Worm (Caenorhabditis elegans) whole organism, late embryonic: ENCODE data around the gene lag-2.

ENCODE experiments used
- C08G9.2 ChIP-seq: sonication (generic microtip); optimal IDR thresholded peaks from 2 replicates; lab custom pipeline; 2016; ENCODE audit warnings: mild to moderate bottlenecking, missing genetic modification characterization, moderate library complexity, missing compliant biosample characterization
- C38D4.7 ChIP-seq: fragments of 200-800 bp; sonication (Bioruptor generic); optimal IDR thresholded peaks from 2 replicates; lab custom pipeline; 2018; ENCODE audit warnings: mild to moderate bottlenecking, missing genetic modification characterization, moderate library complexity, missing compliant biosample characterization
- F13H6.1 ChIP-seq: sonication (generic microtip); optimal IDR thresholded peaks from 2 replicates; lab custom pipeline; 2016; ENCODE audit warnings: missing genetic modification characterization, missing compliant biosample characterization
- K09A11.1 ChIP-seq: sonication (generic microtip); optimal IDR thresholded peaks from 2 replicates; lab custom pipeline; 2017; ENCODE audit warnings: antibody characterized with exemption, mild to moderate bottlenecking, missing genetic modification characterization, missing compliant biosample characterization; ENCODE audit not compliant: insufficient read depth
- T23F11.4 ChIP-seq: fragments of 200-800 bp; sonication (Bioruptor generic); optimal IDR thresholded peaks from 2 replicates; lab custom pipeline; 2018; ENCODE audit warnings: mild to moderate bottlenecking, missing genetic modification characterization, missing compliant biosample characterization
- Y22D7AL.16 ChIP-seq: sonication (generic microtip); optimal IDR thresholded peaks from 2 replicates; lab custom pipeline; 2016; ENCODE audit warnings: missing genetic modification characterization, missing compliant biosample characterization
- ama-1 ChIP-seq: fragments of 150-350 bp; optimal IDR thresholded peaks from 2 replicates; lab custom pipeline; 2014
- ceh-14 ChIP-seq: sonication (generic microtip); optimal IDR thresholded peaks from 2 replicates; lab custom pipeline; 2016; ENCODE audit warnings: missing genotype, missing genetic modification characterization, missing compliant biosample characterization
- ceh-18 ChIP-seq: sonication (generic microtip); optimal IDR thresholded peaks from 2 replicates; lab custom pipeline; 2016; ENCODE audit warnings: missing genetic modification characterization, missing compliant biosample characterization
- ceh-2 ChIP-seq: sonication (generic microtip); optimal IDR thresholded peaks from 2 replicates; lab custom pipeline; 2016; ENCODE audit warnings: missing genotype, missing genetic modification characterization, missing compliant biosample characterization
- ceh-24 ChIP-seq: sonication (generic microtip); optimal IDR thresholded peaks from 2 replicates; lab custom pipeline; 2016; ENCODE audit warnings: mild to moderate bottlenecking, missing genetic modification characterization, missing compliant biosample characterization
- ceh-30 ChIP-seq: fragments of 150-350 bp; optimal IDR thresholded peaks from 2 replicates; lab custom pipeline; 2014; ENCODE audit warnings: missing biosample characterization, missing genetic modification characterization
- ceh-31 ChIP-seq: sonication (generic microtip); optimal IDR thresholded peaks from 2 replicates; lab custom pipeline; 2016; ENCODE audit warnings: missing genetic modification characterization, missing compliant biosample characterization
- ceh-45 ChIP-seq: fragments of 200-800 bp; sonication (Bioruptor generic); IDR thresholded peaks from 2 replicates; pipeline ENCODE4 v1.3.6; 2022; ENCODE audit warnings: missing genetic modification reagents, missing genetic modification characterization, missing compliant biosample characterization
- ceh-48 ChIP-seq: sonication (generic microtip); optimal IDR thresholded peaks from 2 replicates; lab custom pipeline; 2016; ENCODE audit warnings: missing genetic modification characterization, inconsistent platforms, missing compliant biosample characterization
- ceh-6 ChIP-seq: fragments of 200-800 bp; sonication (Bioruptor generic); optimal IDR thresholded peaks from 2 replicates; lab custom pipeline; 2018; ENCODE audit warnings: mild to moderate bottlenecking, missing genetic modification characterization, missing compliant biosample characterization
- ceh-9 ChIP-seq: sonication (generic microtip); optimal IDR thresholded peaks from 2 replicates; lab custom pipeline; 2016; ENCODE audit warnings: mild to moderate bottlenecking, missing genetic modification characterization, inconsistent platforms, missing compliant biosample characterization
- che-1 ChIP-seq: sonication (generic microtip); optimal IDR thresholded peaks from 2 replicates; lab custom pipeline; 2016; ENCODE audit warnings: mild to moderate bottlenecking, missing genetic modification characterization, missing compliant biosample characterization
- dmd-4 ChIP-seq: sonication (generic microtip); optimal IDR thresholded peaks from 2 replicates; lab custom pipeline; 2016; ENCODE audit warnings: borderline replicate concordance, missing genetic modification characterization, missing compliant biosample characterization
- dve-1 ChIP-seq: sonication (generic microtip); optimal IDR thresholded peaks from 2 replicates; lab custom pipeline; 2017; ENCODE audit warnings: antibody characterized with exemption, mild to moderate bottlenecking, missing genetic modification characterization, missing compliant biosample characterization
- ets-4 ChIP-seq: sonication (generic microtip); optimal IDR thresholded peaks from 2 replicates; lab custom pipeline; 2016; ENCODE audit warnings: missing genetic modification characterization, missing compliant biosample characterization
- fax-1 ChIP-seq: sonication (generic microtip); optimal IDR thresholded peaks from 2 replicates; lab custom pipeline; 2016; ENCODE audit warnings: missing genotype, missing genetic modification characterization, missing compliant biosample characterization
- fkh-10 ChIP-seq: fragments of 150-350 bp; optimal IDR thresholded peaks from 2 replicates; lab custom pipeline; 2014; ENCODE audit warnings: missing biosample characterization, missing genetic modification reagents, missing genetic modification characterization
- fkh-6 ChIP-seq: sonication (generic microtip); optimal IDR thresholded peaks from 2 replicates; lab custom pipeline; 2016; ENCODE audit warnings: missing genetic modification characterization, missing compliant biosample characterization
- hlh-15 ChIP-seq: sonication (generic microtip); optimal IDR thresholded peaks from 2 replicates; lab custom pipeline; 2016; ENCODE audit warnings: missing genetic modification characterization, missing compliant biosample characterization
- hlh-6 ChIP-seq: sonication (generic microtip); optimal IDR thresholded peaks from 2 replicates; lab custom pipeline; 2016; ENCODE audit warnings: missing genotype, missing genetic modification characterization, missing compliant biosample characterization
- lim-6 ChIP-seq: sonication (generic microtip); optimal IDR thresholded peaks from 2 replicates; lab custom pipeline; 2016; ENCODE audit warnings: missing genetic modification characterization, missing compliant biosample characterization
- nhr-11 ChIP-seq: fragments of 150-350 bp; optimal IDR thresholded peaks from 2 replicates; lab custom pipeline; 2014; ENCODE audit warnings: missing biosample characterization, missing genetic modification characterization
- npax-4 ChIP-seq: sonication (generic microtip); optimal IDR thresholded peaks from 2 replicates; lab custom pipeline; 2016; ENCODE audit warnings: missing genetic modification characterization, missing compliant biosample characterization
- odd-2 ChIP-seq: sonication (generic microtip); optimal IDR thresholded peaks from 2 replicates; lab custom pipeline; 2017; ENCODE audit warnings: antibody characterized with exemption, mild to moderate bottlenecking, missing genetic modification characterization, missing compliant biosample characterization
- pat-9 ChIP-seq: fragments of 200-800 bp; sonication (Bioruptor generic); optimal IDR thresholded peaks from 2 replicates; lab custom pipeline; 2018; ENCODE audit warnings: mild to moderate bottlenecking, missing genetic modification characterization, moderate library complexity, missing compliant biosample characterization
- pax-1 ChIP-seq: fragments of 150-350 bp; optimal IDR thresholded peaks from 2 replicates; lab custom pipeline; 2014; ENCODE audit warnings: missing biosample characterization, missing genetic modification characterization
- pha-2 ChIP-seq: sonication (generic microtip); optimal IDR thresholded peaks from 2 replicates; lab custom pipeline; 2017; ENCODE audit warnings: mild to moderate bottlenecking, missing genetic modification characterization, missing compliant biosample characterization
- pha-4 ChIP-seq: fragments of 150-350 bp; optimal IDR thresholded peaks from 2 replicates; lab custom pipeline; 2018; ENCODE audit warnings: missing biosample characterization, missing genetic modification reagents, missing genetic modification characterization
- pqm-1 ChIP-seq: sonication (generic microtip); optimal IDR thresholded peaks from 2 replicates; lab custom pipeline; 2016; ENCODE audit warnings: missing genetic modification characterization, missing compliant biosample characterization
- sdc-2 ChIP-seq: sonication (generic microtip); optimal IDR thresholded peaks from 2 replicates; lab custom pipeline; 2016; ENCODE audit warnings: missing genotype, missing genetic modification characterization, missing compliant biosample characterization
- tbx-7 ChIP-seq: sonication (generic microtip); optimal IDR thresholded peaks from 2 replicates; lab custom pipeline; 2016; ENCODE audit warnings: missing genotype, missing genetic modification characterization, missing compliant biosample characterization
- unc-3 ChIP-seq, 2 experiments: fragments of 200-800 bp in 1 of 2; sonication (Bioruptor generic) in 1 of 2; sonication (generic microtip) in 1 of 2; conservative IDR thresholded peaks in 1 of 2; optimal IDR thresholded peaks in 1 of 2; 2 replicates each; pipeline versions ENCODE4 v1.3.6 to Lab custom; 2016 to 2022; ENCODE audit warnings: missing compliant biosample characterization in 2 of 2, missing genetic modification characterization in 2 of 2, missing genetic modification reagents in 1 of 2
- unc-42 ChIP-seq: sonication (generic microtip); optimal IDR thresholded peaks from 2 replicates; lab custom pipeline; 2016; ENCODE audit warnings: missing genotype, missing genetic modification characterization, missing compliant biosample characterization
- unc-55 ChIP-seq: sonication (generic microtip); optimal IDR thresholded peaks from 2 replicates; lab custom pipeline; 2017; ENCODE audit warnings: missing biosample characterization, missing genetic modification reagents, missing genetic modification characterization
- ztf-16 ChIP-seq: sonication (generic microtip); optimal IDR thresholded peaks from 2 replicates; lab custom pipeline; 2017; ENCODE audit warnings: missing genetic modification characterization, missing compliant biosample characterization

The lag-2 gene

DNA sequence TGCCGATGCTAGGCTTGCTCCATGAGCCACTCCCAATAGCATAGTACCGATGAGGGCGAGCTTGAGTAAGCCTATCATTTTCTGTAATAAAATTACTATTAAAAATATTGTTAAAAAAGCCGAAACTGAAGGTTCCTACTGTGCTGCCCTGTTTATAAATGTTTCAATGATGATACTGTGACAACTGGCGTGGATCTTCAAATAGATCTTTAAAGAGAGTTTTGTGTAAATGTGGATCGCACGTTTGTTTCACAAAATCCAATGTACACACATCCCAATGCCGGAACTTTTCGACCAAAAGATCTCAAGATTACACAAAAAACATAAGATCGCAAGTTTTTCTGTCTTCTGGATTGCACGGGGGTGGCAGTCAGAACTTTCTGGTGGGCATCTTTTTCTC lies 22.7 kb upstream of the lag-2 start, which contains the start of gene C36C5.14:
TSS of gene C36C5.14 (minus strand) at position 101 of the 400 bp plus-strand sequence.
- TF ChIP-seq pat-9 (tag; lab: Kevin White, UChicago) (no peak), ceh-30 (tag; lab: Kevin White, UChicago) (no peak), Y22D7AL.16 (tag; lab: Kevin White, UChicago) (no peak), ceh-48 (tag; lab: Kevin White, UChicago) (no peak), hlh-6 (tag; lab: Kevin White, UChicago) (no peak), ama-1 (lab: Kevin White, UChicago) (no peak), odd-2 (no peak), ceh-6 (GFP tag; lab: Kevin White, UChicago) (no peak), pha-4 (no peak), nhr-11 (no peak), tbx-7 (tag; lab: Kevin White, UChicago) (no peak), ceh-31 (no peak), unc-55 (GFP tag; lab: Kevin White, UChicago) (no peak)

DNA sequence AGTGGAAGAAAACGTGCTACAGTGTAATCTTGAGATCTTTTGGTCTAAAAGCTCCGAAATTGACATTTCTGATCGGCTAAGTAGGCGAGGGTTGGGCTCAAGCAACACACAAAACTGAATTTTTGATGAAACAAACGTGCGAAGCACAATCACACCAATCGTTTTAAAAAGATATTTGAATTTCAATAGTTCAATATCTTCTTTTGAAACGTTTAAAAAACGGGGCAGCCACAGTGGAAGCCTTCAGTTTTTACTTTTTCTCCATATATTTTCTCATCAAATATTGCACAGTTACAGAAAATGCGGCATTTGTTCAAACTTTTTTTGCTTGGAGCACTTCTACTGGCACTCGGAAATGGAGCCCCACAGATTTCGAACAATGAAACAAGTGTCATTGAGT lies 21.9 kb upstream of the lag-2 start, which contains the start of gene C36C5.4:
TSS of gene C36C5.4 (plus strand) at position 301 of the 400 bp plus-strand sequence.
- TF ChIP-seq ceh-45 (GFP tag; lab: Robert Waterston, UW): no peak
- no peak for TF ChIP-seq T23F11.4 (GFP tag; lab: Kevin White, UChicago)
- TF ChIP-seq pat-9 (tag; lab: Kevin White, UChicago): no peak
- no peak for TF ChIP-seq pax-1 (tag; lab: Kevin White, UChicago)
- TF ChIP-seq fkh-6 (tag; lab: Kevin White, UChicago): no peak
- TF ChIP-seq fax-1: no peak
- no peak for TF ChIP-seq ceh-24 (tag; lab: Kevin White, UChicago)
- no peak for TF ChIP-seq pqm-1
- no peak for TF ChIP-seq odd-2
- TF ChIP-seq hlh-15 (tag; lab: Kevin White, UChicago): no peak
- no peak for TF ChIP-seq sdc-2 (tag; lab: Kevin White, UChicago)
- no peak for TF ChIP-seq ceh-6 (GFP tag; lab: Kevin White, UChicago)
- no peak for TF ChIP-seq ceh-30 (tag; lab: Kevin White, UChicago)
- no peak for TF ChIP-seq ama-1 (lab: Kevin White, UChicago)
- TF ChIP-seq unc-3 (GFP tag; conservative IDR thresholded peaks at IDR 0.05; lab: Robert Waterston, UW): no peak
- no peak for TF ChIP-seq unc-3 (tag; optimal IDR thresholded peaks at IDR 0.05; lab: Kevin White, UChicago)
- TF ChIP-seq ceh-48 (tag; lab: Kevin White, UChicago): no peak
- TF ChIP-seq ztf-16: no peak
- no peak for TF ChIP-seq C38D4.7 (GFP tag; lab: Kevin White, UChicago)
- no peak for TF ChIP-seq pha-2 (tag; lab: Kevin White, UChicago)
- no peak for TF ChIP-seq ceh-9

DNA sequence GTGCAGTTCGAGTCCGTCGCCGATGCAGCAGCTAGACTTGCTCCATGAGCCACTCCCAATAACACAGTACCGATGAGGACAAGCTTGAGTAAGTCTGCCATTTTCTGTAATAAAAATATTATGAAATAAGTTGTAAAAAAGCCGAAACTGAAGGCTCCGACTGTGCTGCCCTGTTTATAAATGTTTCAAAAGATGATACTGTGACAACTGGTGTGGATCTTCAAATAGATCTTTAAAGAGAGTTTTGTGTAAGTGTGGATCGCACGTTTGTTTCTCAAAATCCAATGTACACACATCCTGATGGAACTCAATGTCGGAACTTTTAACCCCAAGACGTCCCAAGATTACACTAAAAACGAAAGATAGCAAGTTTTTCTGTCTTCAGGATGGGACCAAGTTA lies 19.5 kb upstream of the lag-2 start, which contains the start of gene C36C5.15:
TSS of gene C36C5.15 (minus strand) at position 101 of the 400 bp plus-strand sequence.
- TF ChIP-seq lim-6 (tag; lab: Kevin White, UChicago): no peak
- TF ChIP-seq C08G9.2 (tag; lab: Kevin White, UChicago): no peak
- no peak for TF ChIP-seq ceh-2 (tag; lab: Kevin White, UChicago)
- no peak for TF ChIP-seq nhr-11
- TF ChIP-seq pha-2 (tag; lab: Kevin White, UChicago): no peak
- no peak for TF ChIP-seq K09A11.1 (tag; lab: Kevin White, UChicago)
- no peak for TF ChIP-seq che-1 (tag; lab: Kevin White, UChicago)
- TF ChIP-seq unc-42 (tag; lab: Kevin White, UChicago): no peak
- no peak for TF ChIP-seq hlh-6 (tag; lab: Kevin White, UChicago)
- no peak for TF ChIP-seq npax-4 (tag; lab: Kevin White, UChicago)
- TF ChIP-seq dmd-4: no peak
- no peak for TF ChIP-seq sdc-2 (tag; lab: Kevin White, UChicago)
- no peak for TF ChIP-seq F13H6.1 (tag; lab: Kevin White, UChicago)
- no peak for TF ChIP-seq ets-4 (tag; lab: Kevin White, UChicago)
- no peak for TF ChIP-seq dve-1 (tag; lab: Kevin White, UChicago)
- no peak for TF ChIP-seq ceh-14 (tag; lab: Kevin White, UChicago)
- TF ChIP-seq fkh-10 (GFP tag; lab: Kevin White, UChicago): no peak
- TF ChIP-seq ceh-18 (tag; lab: Kevin White, UChicago): no peak
- TF ChIP-seq, all 69 proteins: peak for 0
